Fruit fly (Drosophila melanogaster): ENCODE measurements around the gene vn.

vn gene

dm6 chr3L:5764922-5765843 lies 80.3 kb downstream of the vn start, which contains the start of gene CG10576 (continued):
- no peak for TF ChIP-seq CG15011 (GFP tag; optimal IDR thresholded peaks at IDR 0.05)
- no peak for TF ChIP-seq CG9437 (GFP tag; optimal IDR thresholded peaks at IDR 0.05)
- no peak for TF ChIP-seq al (GFP tag; IDR thresholded peaks at IDR 0.05)
- no peak for TF ChIP-seq salm (tag; optimal IDR thresholded peaks at IDR 0.05)
- no peak for TF ChIP-seq fu2 (GFP tag; optimal IDR thresholded peaks at IDR 0.05)
- no peak for TF ChIP-seq CG1233 (GFP tag; optimal IDR thresholded peaks at IDR 0.05)
- TF ChIP-seq CG1602 (GFP tag; optimal IDR thresholded peaks at IDR 0.05), result no peak
- no peak for TF ChIP-seq CG18599 (GFP tag; optimal IDR thresholded peaks at IDR 0.05)
- TF ChIP-seq Ravus (GFP tag; IDR thresholded peaks at IDR 0.05), result no peak
- no peak for TF ChIP-seq CG2129 (GFP tag; IDR thresholded peaks at IDR 0.05; ENCODE audit: partially characterized antibody)
- no peak for TF ChIP-seq odd (GFP tag; optimal IDR thresholded peaks at IDR 0.05)
- TF ChIP-seq bab2 (GFP tag; optimal IDR thresholded peaks at IDR 0.05), result no peak
- peak; percentile 73 for TF ChIP-seq Dll (GFP tag; IDR thresholded peaks at IDR 0.05; ENCODE audit: partially characterized antibody)
- no peak for TF ChIP-seq Mes4 (GFP tag; optimal IDR thresholded peaks at IDR 0.05)
- TF ChIP-seq Sin3A (optimal IDR thresholded peaks at IDR 0.05), result peak; percentile 94
- TF ChIP-seq maf-S (GFP tag; optimal IDR thresholded peaks at IDR 0.05), result no peak
- TF ChIP-seq HmgD (GFP tag; optimal IDR thresholded peaks at IDR 0.05), result no peak
- no peak for TF ChIP-seq gcm (GFP tag; optimal IDR thresholded peaks at IDR 0.05)
- no peak for TF ChIP-seq tin (GFP tag; optimal IDR thresholded peaks at IDR 0.05)
- peak; percentile 60; the same call in 1 of the 2 replicates for TF ChIP-seq hbn (GFP tag; IDR thresholded peaks at IDR 0.05; ENCODE audit: partially characterized antibody)
- no peak for TF ChIP-seq C15 (GFP tag; IDR thresholded peaks at IDR 0.05)
- TF ChIP-seq CG6765 (GFP tag; optimal IDR thresholded peaks at IDR 0.05), result no peak
- no peak for TF ChIP-seq NC2α (GFP tag; optimal IDR thresholded peaks at IDR 0.05)
- no peak for TF ChIP-seq HLH54F (GFP tag; optimal IDR thresholded peaks at IDR 0.05)
- TF ChIP-seq zfh1 (GFP tag; IDR thresholded peaks at IDR 0.05), result no peak
- TF ChIP-seq trem (tag; optimal IDR thresholded peaks at IDR 0.05), result peak; percentile 95
- TF ChIP-seq corto (GFP tag; optimal IDR thresholded peaks at IDR 0.05), result no peak
- peak; percentile 39 for TF ChIP-seq CG2120 (GFP tag; optimal IDR thresholded peaks at IDR 0.05)
- TF ChIP-seq so (GFP tag; IDR thresholded peaks at IDR 0.05), result peak; percentile 42; the same call in 1 of the 3 replicates
- no peak for TF ChIP-seq CG4820 (GFP tag; optimal IDR thresholded peaks at IDR 0.05)
- TF ChIP-seq onecut (GFP tag; IDR thresholded peaks at IDR 0.05), result no peak
- TF ChIP-seq tx (GFP tag; optimal IDR thresholded peaks at IDR 0.05), result no peak
- TF ChIP-seq lola (GFP tag; optimal IDR thresholded peaks at IDR 0.05), result peak in 1 of 3 experiments; percentile 4
- TF ChIP-seq CG14965 (GFP tag; optimal IDR thresholded peaks at IDR 0.05; ENCODE audit: borderline replicate concordance), result no peak
- TF ChIP-seq bowl (GFP tag; IDR thresholded peaks at IDR 0.05), result no peak
- TF ChIP-seq Tbp (GFP tag; optimal IDR thresholded peaks at IDR 0.05), result peak; percentile 78
- TF ChIP-seq ttk (GFP tag; IDR thresholded peaks at IDR 0.05), result no peak
- TF ChIP-seq CG6854 (GFP tag; optimal IDR thresholded peaks at IDR 0.05), result peak; percentile 7
- no peak for TF ChIP-seq Lhr (GFP tag; optimal IDR thresholded peaks at IDR 0.05)
- no peak for TF ChIP-seq CG18262 (tag; optimal IDR thresholded peaks at IDR 0.05)
- TF ChIP-seq sug (tag; optimal IDR thresholded peaks at IDR 0.05), result no peak
- no peak for TF ChIP-seq fru (optimal IDR thresholded peaks at IDR 0.05)
- TF ChIP-seq CG10654 (GFP tag; optimal IDR thresholded peaks at IDR 0.05), result no peak
- no peak for TF ChIP-seq crc (GFP tag; optimal IDR thresholded peaks at IDR 0.05)
- TF ChIP-seq CG17612 (GFP tag; IDR thresholded peaks at IDR 0.05), result no peak
- TF ChIP-seq CG11456 (GFP tag; IDR thresholded peaks at IDR 0.05), result no peak
- TF ChIP-seq CG16813 (GFP tag; IDR thresholded peaks at IDR 0.05; ENCODE audit: partially characterized antibody), result peak; percentile 60
- no peak for TF ChIP-seq CG9215 (GFP tag; IDR thresholded peaks at IDR 0.05)
- TF ChIP-seq CG8290 (GFP tag; optimal IDR thresholded peaks at IDR 0.05), result no peak
- TF ChIP-seq CG8290 (tag; optimal IDR thresholded peaks at IDR 0.05), result no peak
- TF ChIP-seq Bdp1 (GFP tag; optimal IDR thresholded peaks at IDR 0.05), result no peak

Measured in whole organism, embryonic.